Fruit fly (Drosophila melanogaster): ENCODE measurements around the gene Spn38F.

Spn38F gene

dm6 chr2L:20802204-20802603 is 35.6 kb downstream of the Spn38F start:
- TF ChIP-seq cnc (optimal IDR thresholded peaks at IDR 0.05) (no peak), CG11617 (GFP tag; optimal IDR thresholded peaks at IDR 0.05) (no peak), CG33017 (tag; optimal IDR thresholded peaks at IDR 0.05) (no peak), tj (GFP tag; optimal IDR thresholded peaks at IDR 0.05) (no peak), CG7045 (GFP tag; optimal IDR thresholded peaks at IDR 0.05) (no peak), CG1620 (GFP tag; optimal IDR thresholded peaks at IDR 0.05) (no peak), Hr96 (GFP tag; optimal IDR thresholded peaks at IDR 0.05) (no peak), pad (GFP tag; optimal IDR thresholded peaks at IDR 0.05) (no peak), kay (GFP tag; ENCODE audit: borderline replicate concordance) (no peak), cic (GFP tag; optimal IDR thresholded peaks at IDR 0.05) (no peak), Mnt (GFP tag; optimal IDR thresholded peaks at IDR 0.05) (no peak)

- TF ChIP-seq CG33017 (tag; optimal IDR thresholded peaks at IDR 0.05), result no peak
- no peak for TF ChIP-seq CG7045 (GFP tag; optimal IDR thresholded peaks at IDR 0.05)
- no peak for TF ChIP-seq cnc (optimal IDR thresholded peaks at IDR 0.05)
- no peak for TF ChIP-seq Hr96 (GFP tag; optimal IDR thresholded peaks at IDR 0.05)
- no peak for TF ChIP-seq CG12768 (GFP tag; optimal IDR thresholded peaks at IDR 0.05)
- TF ChIP-seq tj (GFP tag; optimal IDR thresholded peaks at IDR 0.05), result no peak
- TF ChIP-seq toe (GFP tag; optimal IDR thresholded peaks at IDR 0.05), result no peak
- no peak for TF ChIP-seq cic (GFP tag; optimal IDR thresholded peaks at IDR 0.05)
- no peak for TF ChIP-seq CG5204 (GFP tag; optimal IDR thresholded peaks at IDR 0.05)
- TF ChIP-seq kay (GFP tag; ENCODE audit: borderline replicate concordance), result no peak
- TF ChIP-seq CG14711 (tag; optimal IDR thresholded peaks at IDR 0.05), result no peak
- TF ChIP-seq pad (GFP tag; optimal IDR thresholded peaks at IDR 0.05), result no peak
- no peak for TF ChIP-seq CG11617 (GFP tag; optimal IDR thresholded peaks at IDR 0.05)
- no peak for TF ChIP-seq bab1 (GFP tag; optimal IDR thresholded peaks at IDR 0.05)
- TF ChIP-seq ovo (GFP tag; optimal IDR thresholded peaks at IDR 0.05), result no peak
- TF ChIP-seq Crg-1 (GFP tag; optimal IDR thresholded peaks at IDR 0.05), result no peak
- TF ChIP-seq Mnt (GFP tag; optimal IDR thresholded peaks at IDR 0.05), result no peak
These were observed 36.0 kb downstream of the Spn38F start for dm6 chr2L:20801801-20802200.

DNA sequence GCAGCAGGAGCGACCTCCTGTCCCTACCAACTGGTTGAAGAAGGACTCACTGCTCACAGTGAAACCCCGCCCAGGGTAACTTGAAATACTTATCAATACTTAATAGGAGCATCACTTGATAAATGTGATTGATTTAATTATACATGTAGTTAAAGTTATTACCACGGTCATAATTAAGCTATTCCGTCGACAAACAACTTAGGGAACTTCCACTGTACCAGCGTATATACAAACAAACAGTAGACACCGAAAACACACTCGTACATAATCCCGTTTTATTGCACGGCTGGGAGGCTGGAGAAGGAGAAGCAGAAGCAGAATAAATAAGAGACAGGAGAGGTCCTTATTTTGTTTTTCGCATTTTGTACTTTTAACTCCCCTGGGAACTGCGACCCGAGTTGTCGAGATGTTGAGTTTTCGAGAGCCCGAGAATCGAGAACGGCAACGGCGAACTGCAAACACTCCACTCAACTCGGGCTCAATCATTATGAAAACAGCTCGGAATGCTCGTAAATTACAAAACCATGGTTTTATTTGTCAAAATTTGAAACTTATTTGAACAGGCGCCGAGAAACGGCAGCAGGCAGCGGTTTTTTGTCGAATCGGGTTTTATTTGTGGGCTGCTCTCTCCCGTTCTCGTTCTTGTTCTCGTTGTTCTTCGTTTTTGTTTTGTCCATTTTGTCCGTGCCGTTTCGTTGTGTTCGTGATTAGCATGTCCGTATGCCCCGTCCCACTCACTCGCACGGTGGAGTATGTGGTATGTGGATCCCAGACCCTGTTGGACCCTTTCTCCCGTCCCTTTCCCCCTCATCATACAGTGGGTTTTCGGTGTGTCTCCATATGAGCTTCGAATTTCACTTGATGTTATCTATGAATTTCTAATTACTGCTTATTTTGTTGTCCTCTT is 37.5 kb downstream of the Spn38F start:
- peak; percentile 3 for TF ChIP-seq CG33017 (tag; optimal IDR thresholded peaks at IDR 0.05)
- TF ChIP-seq CG12768 (GFP tag; optimal IDR thresholded peaks at IDR 0.05), result no peak
- no peak for TF ChIP-seq CG7045 (GFP tag; optimal IDR thresholded peaks at IDR 0.05)
- peak; percentile 4 for TF ChIP-seq ovo (GFP tag; optimal IDR thresholded peaks at IDR 0.05)
- TF ChIP-seq cic (GFP tag; optimal IDR thresholded peaks at IDR 0.05), result no peak
- no peak for TF ChIP-seq bab1 (GFP tag; optimal IDR thresholded peaks at IDR 0.05)
- TF ChIP-seq pad (GFP tag; optimal IDR thresholded peaks at IDR 0.05), result peak; percentile 97
- peak; percentile 7 for TF ChIP-seq CG14711 (tag; optimal IDR thresholded peaks at IDR 0.05)
- peak; percentile 46 for TF ChIP-seq tj (GFP tag; optimal IDR thresholded peaks at IDR 0.05)

DNA sequence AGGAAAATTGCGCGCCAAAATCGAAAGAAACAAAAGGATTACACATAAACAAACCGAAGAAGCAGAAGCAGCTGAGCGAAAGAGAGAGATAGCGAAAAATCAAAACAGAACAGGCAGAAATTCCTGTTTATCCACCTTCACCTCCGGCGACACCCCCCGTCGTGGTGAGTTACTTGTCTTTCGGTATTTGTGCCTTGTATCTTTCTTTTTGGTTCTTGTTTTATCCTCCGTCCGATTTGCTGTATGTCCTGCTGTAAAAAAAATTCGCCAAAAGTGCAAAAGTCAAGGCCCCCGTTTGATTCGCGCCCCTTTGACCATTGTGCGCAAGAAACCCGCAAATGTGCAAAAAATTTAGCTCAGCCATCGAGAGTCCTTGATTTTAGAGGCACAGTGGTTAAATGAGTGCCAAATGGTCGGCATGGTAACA is 39.4 kb downstream of the Spn38F start:
- TF ChIP-seq CG33017 (tag; optimal IDR thresholded peaks at IDR 0.05) (no peak), pad (GFP tag; optimal IDR thresholded peaks at IDR 0.05) (peak; percentile 73), CG1620 (GFP tag; optimal IDR thresholded peaks at IDR 0.05) (no peak)

DNA sequence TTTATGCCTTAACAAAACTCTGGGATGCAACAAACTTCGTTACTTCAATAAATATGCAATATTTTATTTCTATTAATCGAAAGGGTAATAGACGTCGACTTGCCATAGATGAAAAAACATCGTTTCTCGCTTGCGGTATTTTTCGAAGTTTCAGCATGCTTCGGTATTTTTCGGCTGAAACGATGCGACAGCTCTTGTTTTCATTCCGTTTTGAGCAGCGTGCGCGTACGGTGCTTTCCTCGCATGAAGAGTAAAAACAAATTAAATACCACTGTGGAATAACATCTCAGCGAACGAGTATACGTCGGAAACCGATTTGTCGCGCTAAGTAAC is 40.3 kb downstream of the Spn38F start, which contains the start of gene CG9328:
Gene CG9328 (plus strand): TSS at position 201 of the 333 bp plus-strand sequence.
- no peak for TF ChIP-seq pad (GFP tag; optimal IDR thresholded peaks at IDR 0.05)
- peak; percentile 47 for TF ChIP-seq CG7101 (tag; optimal IDR thresholded peaks at IDR 0.05)
- TF ChIP-seq cic (GFP tag; optimal IDR thresholded peaks at IDR 0.05), result no peak
- TF ChIP-seq toe (GFP tag; optimal IDR thresholded peaks at IDR 0.05), result no peak
- no peak for TF ChIP-seq CG12768 (GFP tag; optimal IDR thresholded peaks at IDR 0.05)
- no peak for TF ChIP-seq cnc (optimal IDR thresholded peaks at IDR 0.05)
- TF ChIP-seq CG5204 (GFP tag; optimal IDR thresholded peaks at IDR 0.05), result no peak
- TF ChIP-seq Mnt (GFP tag; optimal IDR thresholded peaks at IDR 0.05), result peak; percentile 47
- peak; percentile 31 for TF ChIP-seq CG14711 (tag; optimal IDR thresholded peaks at IDR 0.05)
- peak; percentile 33 for TF ChIP-seq Hr96 (GFP tag; optimal IDR thresholded peaks at IDR 0.05)
- TF ChIP-seq CG33017 (tag; optimal IDR thresholded peaks at IDR 0.05), result peak; percentile 4
- no peak for TF ChIP-seq CG7045 (GFP tag; optimal IDR thresholded peaks at IDR 0.05)
- TF ChIP-seq kay (GFP tag; ENCODE audit: borderline replicate concordance), result no peak
- peak; percentile 2 for TF ChIP-seq ovo (GFP tag; optimal IDR thresholded peaks at IDR 0.05)
- TF ChIP-seq CG11617 (GFP tag; optimal IDR thresholded peaks at IDR 0.05), result no peak
- no peak for TF ChIP-seq Crg-1 (GFP tag; optimal IDR thresholded peaks at IDR 0.05)
- TF ChIP-seq bab1 (GFP tag; optimal IDR thresholded peaks at IDR 0.05), result peak; percentile 62
- TF ChIP-seq tj (GFP tag; optimal IDR thresholded peaks at IDR 0.05), result peak; percentile 12

- TF ChIP-seq tj (GFP tag; optimal IDR thresholded peaks at IDR 0.05) (peak; percentile 21), CG14711 (tag; optimal IDR thresholded peaks at IDR 0.05) (no peak), toe (GFP tag; optimal IDR thresholded peaks at IDR 0.05) (peak; percentile 3)
These were observed 40.8 kb downstream of the Spn38F start, which contains the start of gene vari for dm6 chr2L:20796758-20797514. Gene vari (minus strand): TSS chr2L:20797042.
